Worm (Caenorhabditis elegans) whole organism, young adult: ENCODE data around the gene clec-150.

Experiments
- B0035.1 ChIP-seq: sonication (generic microtip); optimal IDR thresholded peaks from 2 replicates; lab custom pipeline; 2016; ENCODE audit warnings: missing genetic modification characterization, mild to moderate bottlenecking, missing compliant biosample characterization, missing genotype, missing genetic modification reagents
- attf-5 ChIP-seq: fragments of 200-800 bp; sonication (Bioruptor generic); optimal IDR thresholded peaks from 2 replicates; lab custom pipeline; 2018; ENCODE audit warnings: mild to moderate bottlenecking, missing genetic modification characterization, missing compliant biosample characterization
- attf-6 ChIP-seq: fragments of 200-800 bp; sonication (Bioruptor generic); IDR thresholded peaks from 2 replicates; pipeline ENCODE4 v1.3.6; 2022; ENCODE audit warnings: missing genetic modification reagents, missing genetic modification characterization, missing compliant biosample characterization
- egrh-3 ChIP-seq: fragments of 200-800 bp; sonication (Bioruptor generic); IDR thresholded peaks from 2 replicates; pipeline ENCODE4 v1.3.6; 2022; ENCODE audit warnings: missing genetic modification reagents, missing genetic modification characterization, missing compliant biosample characterization
- him-1 ChIP-seq: sonication (generic microtip); optimal IDR thresholded peaks from 2 replicates; lab custom pipeline; 2016; ENCODE audit warnings: missing genotype, missing genetic modification reagents, missing genetic modification characterization, missing compliant biosample characterization
- tbp1 ChIP-seq: fragments of 200-800 bp; sonication (Bioruptor generic); optimal IDR thresholded peaks from 2 replicates; lab custom pipeline; 2018; ENCODE audit warnings: mild to moderate bottlenecking, missing genetic modification characterization, missing compliant biosample characterization
- zfh-2 ChIP-seq: fragments of 200-800 bp; sonication (Bioruptor generic); conservative IDR thresholded peaks from 2 replicates; pipeline ENCODE4 v1.3.6; 2022; ENCODE audit warnings: missing genetic modification reagents, missing genetic modification characterization, missing compliant biosample characterization

The clec-150 gene

DNA sequence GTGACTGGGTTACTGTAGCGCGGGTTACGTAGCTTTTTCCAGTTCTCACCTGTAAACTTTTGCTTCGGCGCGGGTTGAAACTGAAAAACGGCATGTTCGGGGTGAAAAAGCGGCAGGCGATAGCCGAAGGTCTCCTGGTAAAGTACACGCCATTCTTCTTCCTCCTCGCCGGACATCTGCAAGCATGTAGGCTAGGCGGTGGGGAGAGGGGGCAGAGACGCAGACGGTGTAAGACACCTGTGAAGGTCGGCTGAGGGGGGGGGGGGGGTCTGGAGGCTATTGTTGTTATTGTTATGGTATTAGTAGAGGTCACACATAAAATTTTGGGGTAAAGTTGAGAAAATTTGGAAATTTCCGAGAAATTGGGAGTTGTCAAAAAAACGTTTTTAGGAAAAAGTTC, 50.6 kb downstream of the clec-150 start, which contains the start of gene fbxo-11.2 (continued):
- TF ChIP-seq egrh-3: peak; percentile 80; the same call in 1 of the 2 replicates
- no peak for TF ChIP-seq attf-5 (GFP tag; lab: Kevin White, UChicago)
- TF ChIP-seq B0035.1: no peak
- TF ChIP-seq attf-6 (GFP tag; lab: Robert Waterston, UW): no peak
- TF ChIP-seq tbp1 (GFP tag; lab: Kevin White, UChicago): no peak

DNA sequence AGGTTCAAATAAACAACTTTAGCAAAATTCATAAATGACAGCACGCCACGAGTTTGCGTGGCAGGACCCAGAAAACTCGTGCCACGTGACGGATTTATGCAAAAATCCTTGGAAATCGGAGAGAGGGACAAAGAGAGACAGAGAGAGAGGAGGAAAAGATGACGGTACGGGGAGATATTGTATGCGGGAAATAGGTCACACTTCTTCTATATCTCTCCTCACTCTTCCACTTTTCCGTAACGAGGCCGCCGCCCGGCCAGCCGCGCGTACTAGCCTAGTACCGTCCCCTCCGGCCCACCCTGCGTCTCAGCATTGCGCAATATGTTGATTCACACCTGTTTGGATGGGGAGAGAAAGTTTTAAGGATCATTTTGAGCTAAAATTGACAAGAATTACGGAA, 51.6 kb downstream of the clec-150 start:
- TF ChIP-seq zfh-2 (GFP tag; lab: Robert Waterston, UW) (peak; percentile 55), him-1 (no peak)
- TF ChIP-seq, all 124 proteins: peak for 1
